Worm (Caenorhabditis elegans) whole organism, L4 larva: ENCODE results near the gene F46G11.6.

Experiments
- F10B5.3 ChIP-seq: sonication (generic microtip); optimal IDR thresholded peaks from 2 replicates; lab custom pipeline; 2016; ENCODE audit warnings: mild to moderate bottlenecking, missing genetic modification characterization, missing compliant biosample characterization
- F26F4.8 ChIP-seq: fragments of 200-800 bp; sonication (Bioruptor generic); conservative IDR thresholded peaks from 2 replicates; pipeline ENCODE4 v1.3.6; 2022; ENCODE audit warnings: missing genetic modification characterization, missing compliant biosample characterization
- F49E8.2 ChIP-seq: sonication (generic microtip); optimal IDR thresholded peaks from 2 replicates; lab custom pipeline; 2016; ENCODE audit warnings: missing compliant biosample characterization, mild to moderate bottlenecking, missing genetic modification characterization, borderline replicate concordance
- R02D3.7 ChIP-seq: fragments of 150-350 bp; sonication (generic microtip); optimal IDR thresholded peaks from 3 replicates; lab custom pipeline; 2014; ENCODE audit warnings: missing biosample characterization, missing genetic modification characterization
- T26A8.4 ChIP-seq: fragments of 200-800 bp; sonication (Bioruptor generic); IDR thresholded peaks from 2 replicates; pipeline ENCODE4 v1.3.6; 2022; ENCODE audit warnings: missing genetic modification characterization, missing compliant biosample characterization
- aha-1 ChIP-seq: fragments of 150-350 bp; peaks from one replicate; lab custom pipeline; 2014; ENCODE audit warnings: missing biosample characterization, missing genetic modification characterization
- ceh-28 ChIP-seq: fragments of 150-350 bp; optimal IDR thresholded peaks from 2 replicates; lab custom pipeline; 2014; ENCODE audit warnings: missing biosample characterization, missing genetic modification reagents, missing genetic modification characterization
- ceh-82 ChIP-seq: sonication (generic microtip); optimal IDR thresholded peaks from 2 replicates; lab custom pipeline; 2017; ENCODE audit warnings: missing biosample characterization, missing genetic modification characterization
- ces-1 ChIP-seq: fragments of 150-350 bp; sonication (generic microtip); optimal IDR thresholded peaks from 4 replicates; lab custom pipeline; 2014; ENCODE audit warnings: missing biosample characterization, missing genetic modification reagents, missing genetic modification characterization
- ctbp-1 ChIP-seq: fragments of 200-800 bp; sonication (Bioruptor generic); IDR thresholded peaks from 2 replicates; pipeline ENCODE4 v1.3.6; 2022; ENCODE audit warnings: missing genetic modification reagents, missing genetic modification characterization, missing compliant biosample characterization
- egl-43 ChIP-seq: fragments of 200-800 bp; sonication (Bioruptor generic); IDR thresholded peaks from 2 replicates; pipeline ENCODE4 v1.3.6; 2022; ENCODE audit warnings: missing genetic modification reagents, missing genetic modification characterization, missing compliant biosample characterization
- fkh-10 ChIP-seq: fragments of 150-350 bp; optimal IDR thresholded peaks from 2 replicates; lab custom pipeline; 2014; ENCODE audit warnings: missing biosample characterization, missing genetic modification reagents, missing genetic modification characterization
- hlh-30 ChIP-seq: sonication (generic microtip); optimal IDR thresholded peaks from 2 replicates; lab custom pipeline; 2017; ENCODE audit warnings: antibody characterized with exemption, mild to moderate bottlenecking, missing genetic modification characterization, missing compliant biosample characterization; ENCODE audit not compliant: insufficient read depth
- lim-7 ChIP-seq: fragments of 200-800 bp; sonication (Bioruptor generic); IDR thresholded peaks from 2 replicates; pipeline ENCODE4 v1.3.6; 2022; ENCODE audit warnings: missing genetic modification characterization, missing compliant biosample characterization
- lin-1 ChIP-seq: fragments of 200-800 bp; sonication (Bioruptor generic); IDR thresholded peaks from 2 replicates; pipeline ENCODE4 v1.3.6; 2022; ENCODE audit warnings: missing genetic modification reagents, missing genetic modification characterization, missing compliant biosample characterization
- lin-15B ChIP-seq: fragments of 150-350 bp; sonication (generic microtip); optimal IDR thresholded peaks from 3 replicates; lab custom pipeline; 2014; ENCODE audit warnings: missing biosample characterization, missing genetic modification characterization
- lin-38 ChIP-seq: fragments of 200-800 bp; sonication (Bioruptor generic); IDR thresholded peaks from 2 replicates; pipeline ENCODE4 v1.3.6; 2022; ENCODE audit warnings: missing genetic modification reagents, missing genetic modification characterization, missing compliant biosample characterization
- lir-3 ChIP-seq: sonication (generic microtip); optimal IDR thresholded peaks from 2 replicates; lab custom pipeline; 2016; ENCODE audit warnings: mild to moderate bottlenecking, missing genetic modification characterization, missing compliant biosample characterization
- lsy-2 ChIP-seq, 2 experiments: fragments of 150-350 bp in 1 of 2; sonication (generic microtip) in 1 of 2; optimal IDR thresholded peaks; 2 replicates each; lab custom pipeline; 2014 to 2017; ENCODE audit warnings: missing biosample characterization in 2 of 2, missing genetic modification characterization in 2 of 2
- madf-5 ChIP-seq, 2 experiments: fragments of 200-800 bp; sonication (Bioruptor generic); IDR thresholded peaks; 2 replicates each; pipeline ENCODE4 v1.3.6; 2022; ENCODE audit warnings: missing compliant biosample characterization in 2 of 2, missing genetic modification characterization in 2 of 2
- mdl-1 ChIP-seq, 2 experiments: fragments of 150-350 bp in 1 of 2; sonication (generic microtip) in 1 of 2; optimal IDR thresholded peaks; 2 replicates each; lab custom pipeline; 2014 to 2017; ENCODE audit warnings: missing biosample characterization in 2 of 2, missing genetic modification characterization in 2 of 2
- nhr-41 ChIP-seq: fragments of 200-800 bp; sonication (Bioruptor generic); IDR thresholded peaks from 2 replicates; pipeline ENCODE4 v1.3.6; 2022; ENCODE audit warnings: missing genetic modification reagents, missing genetic modification characterization, missing compliant biosample characterization
- nhr-76 ChIP-seq: fragments of 150-350 bp; optimal IDR thresholded peaks from 2 replicates; lab custom pipeline; 2014; ENCODE audit warnings: missing biosample characterization, missing genetic modification characterization
- saeg-2 ChIP-seq: fragments of 200-800 bp; sonication (Bioruptor generic); IDR thresholded peaks from 2 replicates; pipeline ENCODE4 v1.3.6; 2022; ENCODE audit warnings: missing genetic modification reagents, missing genetic modification characterization, missing compliant biosample characterization
- snpc-1.2 ChIP-seq: fragments of 200-800 bp; sonication (Bioruptor generic); IDR thresholded peaks from 2 replicates; pipeline ENCODE4 v1.3.6; 2022; ENCODE audit warnings: missing genetic modification reagents, missing genetic modification characterization, missing compliant biosample characterization
- spr-3 ChIP-seq: fragments of 200-800 bp; sonication (Bioruptor generic); optimal IDR thresholded peaks from 2 replicates; lab custom pipeline; 2018; ENCODE audit warnings: mild to moderate bottlenecking, missing genetic modification characterization, missing compliant biosample characterization
- unc-62 ChIP-seq, 3 experiments: fragments of 150-350 bp in 1 of 3; sonication (generic microtip); optimal IDR thresholded peaks in 2 of 3; peaks in 1 of 3; 1 replicate in 1 of 3; 2 replicates in 2 of 3; lab custom pipeline; 2014 to 2017; ENCODE audit warnings: missing biosample characterization in 3 of 3, missing genetic modification characterization in 3 of 3, missing genetic modification reagents in 3 of 3, missing genotype in 1 of 3
- zag-1 ChIP-seq: fragments of 150-350 bp; optimal IDR thresholded peaks from 2 replicates; lab custom pipeline; 2014; ENCODE audit warnings: missing biosample characterization, missing genetic modification characterization
- zfp-2 ChIP-seq: sonication (generic microtip); optimal IDR thresholded peaks from 2 replicates; lab custom pipeline; 2016; ENCODE audit warnings: mild to moderate bottlenecking, missing genetic modification characterization, missing compliant biosample characterization
- zip-2 ChIP-seq: fragments of 150-350 bp; optimal IDR thresholded peaks from 2 replicates; lab custom pipeline; 2014; ENCODE audit warnings: missing biosample characterization, missing genetic modification characterization

Gene F46G11.6

ce11 chrX:5782153-5782552 is 4.1 kb upstream of the F46G11.6 start, which contains the start of gene gakh-1 (continued):
- TF ChIP-seq hlh-30 (peak; percentile 63), R02D3.7 (no peak), snpc-1.2 (GFP tag; lab: Robert Waterston, UW) (no peak), lir-3 (tag; lab: Kevin White, UChicago) (no peak), ceh-28 (tag; lab: Kevin White, UChicago) (no peak), lim-7 (GFP tag; lab: Robert Waterston, UW) (no peak), F10B5.3 (tag; lab: Kevin White, UChicago) (peak; percentile 45), lin-38 (GFP tag; lab: Robert Waterston, UW) (no peak), spr-3 (GFP tag; lab: Kevin White, UChicago) (peak; percentile 13), zip-2 (tag; lab: Kevin White, UChicago) (no peak), egl-43 (GFP tag; lab: Robert Waterston, UW) (no peak), madf-5 (GFP tag; IDR thresholded peaks at IDR 0.05; lab: Robert Waterston, UW) (no peak)

DNA sequence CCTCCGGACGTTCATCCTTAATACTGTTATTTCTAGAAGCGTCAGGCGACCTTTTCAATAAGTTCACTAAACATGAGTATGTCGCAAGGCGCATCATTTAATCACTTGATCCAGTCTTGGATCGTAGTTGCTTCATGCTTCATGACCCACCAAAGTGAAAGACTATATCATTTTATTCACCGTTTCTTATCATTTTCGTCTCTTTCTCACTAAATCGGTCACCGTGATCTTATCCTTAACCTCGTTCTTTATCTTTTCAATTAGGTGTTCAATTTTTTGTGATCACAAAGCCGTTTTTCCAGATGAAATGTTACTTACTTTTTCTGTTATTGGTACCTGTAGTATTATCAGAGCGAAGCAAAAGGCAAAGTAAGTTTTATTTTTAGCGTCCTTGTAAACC is 1.6 kb downstream of the F46G11.6 start, which contains the start of gene F46G11.2:
Gene F46G11.2, plus strand, starts transcription at position 301 of the 400 bp plus-strand sequence.
- TF ChIP-seq F26F4.8 (GFP tag; lab: Robert Waterston, UW) = no peak
- peak; percentile 12 for TF ChIP-seq hlh-30

ce11 chrX:5790915-5791314 is 4.6 kb downstream of the F46G11.6 start, which contains the start of gene twnk-1:
Gene twnk-1, plus strand, starts transcription at chrX:5791215.
- 0 out of 2 replicates have a peak, but pooled peaks have one; percentile 36 for TF ChIP-seq egl-43 (GFP tag; lab: Robert Waterston, UW)
- TF ChIP-seq T26A8.4 (GFP tag; lab: Robert Waterston, UW) = peak; percentile 21; the same call in 1 of the 2 replicates
- no peak for TF ChIP-seq saeg-2 (GFP tag; lab: Robert Waterston, UW)
- TF ChIP-seq, all 104 proteins: peak for 2

DNA sequence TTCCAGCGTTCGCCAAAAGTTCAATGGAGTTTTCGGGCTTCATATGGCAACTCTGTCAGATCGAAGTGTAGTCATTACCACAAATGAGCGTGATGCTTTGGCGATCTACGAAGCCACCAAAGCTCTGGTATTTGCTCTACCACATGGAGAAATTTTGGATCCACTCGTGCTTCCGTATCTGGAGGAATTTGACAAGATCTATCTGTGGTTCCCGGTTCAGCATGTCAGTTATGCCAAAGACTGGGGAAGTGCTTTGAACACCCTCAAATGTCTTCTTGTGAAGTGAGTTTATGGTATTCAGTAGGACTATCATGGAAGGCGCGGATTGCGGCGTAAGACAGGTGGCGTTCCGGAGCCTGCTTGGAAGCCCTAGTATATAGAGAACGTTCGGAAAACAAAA is 8.1 kb downstream of the F46G11.6 start:
- TF ChIP-seq zag-1 (tag; lab: Kevin White, UChicago) = no peak
- peak; percentile 96 for TF ChIP-seq aha-1 (tag; lab: Kevin White, UChicago)

DNA sequence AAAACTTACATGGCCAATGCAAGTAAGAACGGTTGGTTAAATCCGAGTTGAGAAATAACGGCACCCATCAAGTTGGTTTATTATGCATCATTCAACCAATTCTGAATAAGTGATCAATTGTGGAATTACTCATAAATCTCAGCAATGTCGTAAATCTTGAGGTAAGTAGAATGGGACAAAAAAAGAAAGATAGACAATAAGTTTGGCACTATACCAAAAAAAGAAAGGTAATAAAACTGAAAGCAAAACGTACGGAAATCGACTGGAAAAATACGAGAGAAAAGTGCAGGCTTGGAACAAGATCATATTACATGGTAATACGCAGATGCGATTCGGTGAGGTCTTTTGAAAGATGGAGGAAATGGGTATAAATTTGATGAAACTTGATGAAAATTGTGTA is 12.4 kb downstream of the F46G11.6 start, which contains the start of gene F46G11.4:
Gene F46G11.4, minus strand, starts transcription at position 101 of the 400 bp plus-strand sequence.
- peak in 1 of 2 experiments; percentile 85 for TF ChIP-seq unc-62 (GFP tag; optimal IDR thresholded peaks at IDR 0.05 in 1 of 2; lab: Kevin White, UChicago)
- no peak for TF ChIP-seq unc-62 (tag; optimal IDR thresholded peaks at IDR 0.05; lab: Kevin White, UChicago)
- TF ChIP-seq lin-15B (tag; lab: Kevin White, UChicago) = no peak
- no peak for TF ChIP-seq nhr-41 (GFP tag; lab: Robert Waterston, UW)

ce11 chrX:5799229-5799628 is 12.9 kb downstream of the F46G11.6 start:
- TF ChIP-seq fkh-10 (GFP tag; lab: Kevin White, UChicago) = peak; percentile 93
- TF ChIP-seq zfp-2 (tag; lab: Kevin White, UChicago) = no peak
- no peak for TF ChIP-seq mdl-1 (tag; optimal IDR thresholded peaks at IDR 0.05; lab: Kevin White, UChicago)
- TF ChIP-seq lin-1 (GFP tag; lab: Robert Waterston, UW) = no peak
- TF ChIP-seq unc-62 (GFP tag; optimal IDR thresholded peaks at IDR 0.05 in 1 of 2; lab: Kevin White, UChicago) = peak in 1 of 2 experiments; percentile 39
- TF ChIP-seq unc-62 (tag; optimal IDR thresholded peaks at IDR 0.05; lab: Kevin White, UChicago) = no peak
- TF ChIP-seq nhr-76 (tag; lab: Kevin White, UChicago) = no peak
- no peak for TF ChIP-seq F49E8.2 (tag; lab: Kevin White, UChicago)
- TF ChIP-seq ceh-82 (tag; lab: Kevin White, UChicago) = no peak
- TF ChIP-seq lsy-2 (tag; optimal IDR thresholded peaks at IDR 0.05; lab: Kevin White, UChicago) = peak in 1 of 2 experiments; percentile 9
- peak; percentile 72 for TF ChIP-seq ces-1 (GFP tag; lab: Kevin White, UChicago)
- TF ChIP-seq ctbp-1 = peak; percentile 75
